Worm (Caenorhabditis elegans): ENCODE results near the gene znf-706.

DNA sequence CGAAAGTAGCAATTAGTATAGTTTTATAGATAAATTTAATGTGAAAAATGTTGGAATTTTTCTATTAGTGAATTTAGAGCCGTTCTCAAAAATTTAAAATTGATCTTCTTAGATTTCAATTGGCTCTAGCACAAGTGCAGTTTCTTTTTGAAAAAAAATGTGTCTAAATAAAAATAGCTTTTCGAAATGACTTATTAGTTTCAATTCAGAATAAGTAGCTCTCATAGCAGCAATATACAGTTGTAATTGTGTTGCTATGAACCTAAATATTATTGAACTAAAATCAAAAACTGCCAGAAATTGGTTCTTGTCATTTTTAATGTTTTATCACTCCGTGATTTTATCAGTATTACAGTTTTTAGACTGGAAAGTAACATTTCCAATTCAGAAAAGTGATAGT is 21.7 kb upstream of the znf-706 start:
- no peak for TF ChIP-seq fkh-2 (tag; optimal IDR thresholded peaks at IDR 0.05)
- no peak for TF ChIP-seq tbx-2 (tag; optimal IDR thresholded peaks at IDR 0.05)
- TF ChIP-seq nhr-28 (tag; optimal IDR thresholded peaks at IDR 0.05), result no peak
- no peak for TF ChIP-seq sea-2 (GFP tag; optimal IDR thresholded peaks at IDR 0.05)
- no peak for TF ChIP-seq snpc-4 (tag; optimal IDR thresholded peaks at IDR 0.05)
- TF ChIP-seq aly-2 (tag; optimal IDR thresholded peaks at IDR 0.05), result no peak
- no peak for TF ChIP-seq nhr-76 (tag; optimal IDR thresholded peaks at IDR 0.05)
